Fruit fly (Drosophila melanogaster) whole organism, adult: ENCODE measurements around the gene Pop4.

Source experiments
- CG11617 ChIP-seq: fragments of 200-800 bp; sonication (Bioruptor generic); optimal IDR thresholded peaks from 2 replicates; lab custom pipeline; 2017; ENCODE audit warnings: mild to moderate bottlenecking, missing biosample characterization, missing genetic modification reagents, missing genetic modification characterization
- CG12768 ChIP-seq: fragments of 200-800 bp; sonication (Bioruptor generic); optimal IDR thresholded peaks from 2 replicates; lab custom pipeline; 2017; ENCODE audit warnings: missing biosample characterization, missing genetic modification characterization, mild to moderate bottlenecking, moderate library complexity, missing genetic modification reagents
- CG14711 ChIP-seq: fragments of 200-800 bp; sonication (Bioruptor generic); optimal IDR thresholded peaks from 2 replicates; lab custom pipeline; 2018; ENCODE audit warnings: missing biosample characterization, mild to moderate bottlenecking, missing genetic modification characterization, moderate library complexity
- CG1620 ChIP-seq: fragments of 200-800 bp; sonication (Bioruptor generic); optimal IDR thresholded peaks from 2 replicates; lab custom pipeline; 2016; ENCODE audit warnings: missing biosample characterization, missing genetic modification characterization
- CG33017 ChIP-seq: fragments of 200-800 bp; sonication (Bioruptor generic); optimal IDR thresholded peaks from 2 replicates; lab custom pipeline; 2018; ENCODE audit warnings: missing biosample characterization, mild to moderate bottlenecking, missing genetic modification characterization, moderate library complexity
- CG5204 ChIP-seq: fragments of 200-800 bp; sonication (Bioruptor generic); optimal IDR thresholded peaks from 2 replicates; lab custom pipeline; 2016; ENCODE audit warnings: missing biosample characterization, missing genetic modification characterization
- CG7045 ChIP-seq: fragments of 200-800 bp; sonication (Bioruptor generic); optimal IDR thresholded peaks from 2 replicates; lab custom pipeline; 2017; ENCODE audit warnings: missing biosample characterization, mild to moderate bottlenecking, missing genetic modification characterization
- CG7101 ChIP-seq: fragments of 200-800 bp; sonication (Bioruptor generic); optimal IDR thresholded peaks from 2 replicates; lab custom pipeline; 2018; ENCODE audit warnings: missing biosample characterization, mild to moderate bottlenecking, missing genetic modification characterization, moderate library complexity
- Clk ChIP-seq: fragments of 200-800 bp; sonication (Bioruptor generic); optimal IDR thresholded peaks from 2 replicates; lab custom pipeline; 2017; ENCODE audit warnings: missing biosample characterization, missing genetic modification characterization
- Crg-1 ChIP-seq: fragments of 200-800 bp; sonication (Bioruptor generic); optimal IDR thresholded peaks from 2 replicates; lab custom pipeline; 2016; ENCODE audit warnings: missing biosample characterization, missing genetic modification characterization
- Hr96 ChIP-seq: fragments of 200-800 bp; sonication (Bioruptor generic); optimal IDR thresholded peaks from 2 replicates; lab custom pipeline; 2016; ENCODE audit warnings: missing biosample characterization, missing genetic modification characterization
- Mnt ChIP-seq: fragments of 200-800 bp; sonication (Bioruptor generic); optimal IDR thresholded peaks from 2 replicates; lab custom pipeline; 2016; ENCODE audit warnings: missing biosample characterization, mild to moderate bottlenecking, missing genetic modification characterization
- bab1 ChIP-seq: fragments of 200-800 bp; sonication (Bioruptor generic); optimal IDR thresholded peaks from 3 replicates; lab custom pipeline; 2019; ENCODE audit warnings: missing biosample characterization, mild to moderate bottlenecking, missing genetic modification characterization, moderate library complexity
- cic ChIP-seq: fragments of 200-800 bp; sonication (Bioruptor generic); optimal IDR thresholded peaks from 2 replicates; lab custom pipeline; 2017; ENCODE audit warnings: missing biosample characterization, mild to moderate bottlenecking, missing genetic modification characterization, moderate library complexity
- cnc ChIP-seq, 2 experiments: fragments of >200 bp; optimal IDR thresholded peaks; 2 replicates each; lab custom pipeline; 2017
- kay ChIP-seq: fragments of 200-800 bp; sonication (Bioruptor generic); peaks from one replicate; lab custom pipeline; 2016; ENCODE audit warnings: missing biosample characterization, missing genetic modification characterization, borderline replicate concordance
- ovo ChIP-seq: fragments of 200-800 bp; sonication (Bioruptor generic); optimal IDR thresholded peaks from 2 replicates; lab custom pipeline; 2016; ENCODE audit warnings: missing biosample characterization, missing genetic modification characterization
- pad ChIP-seq: fragments of 200-800 bp; sonication (Bioruptor generic); optimal IDR thresholded peaks from 3 replicates; lab custom pipeline; 2017; ENCODE audit warnings: missing biosample characterization, missing genetic modification characterization, mild to moderate bottlenecking, moderate library complexity, missing genetic modification reagents
- tj ChIP-seq: fragments of 200-800 bp; sonication (Bioruptor generic); optimal IDR thresholded peaks from 3 replicates; lab custom pipeline; 2017; ENCODE audit warnings: missing biosample characterization, mild to moderate bottlenecking, missing genetic modification characterization, moderate library complexity
- toe ChIP-seq: fragments of 200-800 bp; sonication (Bioruptor generic); optimal IDR thresholded peaks from 2 replicates; lab custom pipeline; 2016; ENCODE audit warnings: missing biosample characterization, missing genetic modification characterization

Pop4 gene

DNA sequence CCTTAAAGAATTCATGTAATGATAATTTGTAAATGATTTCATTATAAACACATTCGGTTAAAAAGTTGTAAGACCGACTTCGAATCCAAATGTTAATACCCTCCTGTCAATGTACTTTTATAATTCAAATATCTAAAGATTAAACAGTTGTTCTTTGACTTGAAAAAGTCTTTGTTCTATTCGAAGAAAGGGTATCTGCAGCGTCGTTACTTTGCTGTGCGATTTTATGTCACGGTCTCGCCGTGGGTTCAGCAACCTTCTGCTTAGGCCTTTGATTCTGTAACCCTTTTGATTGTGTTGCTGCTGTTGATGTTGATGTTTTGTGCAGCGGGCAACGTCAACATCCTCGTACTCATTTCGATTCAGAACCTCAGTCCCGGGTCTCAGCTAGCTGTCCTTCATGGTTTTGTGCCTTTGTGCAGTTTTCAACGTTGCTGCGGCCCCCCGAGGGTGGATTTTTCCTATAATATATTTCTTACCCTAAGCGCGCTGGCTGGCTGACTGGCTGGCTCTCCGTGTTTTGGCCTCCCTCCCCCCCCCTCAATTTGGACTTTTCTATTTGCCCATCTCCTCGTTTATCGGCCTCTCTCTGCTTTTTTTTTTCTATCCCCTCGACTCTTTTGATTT lies 2.9 kb upstream of the Pop4 start:
- TF ChIP-seq CG5204 (no peak), cic (GFP tag; lab: Kevin White, UChicago) (no peak), cnc (optimal IDR thresholded peaks at IDR 0.05; lab: Kevin White, UChicago) (no peak), CG7045 (no peak), pad (GFP tag; lab: Kevin White, UChicago) (no peak), CG14711 (no peak), Hr96 (GFP tag; lab: Kevin White, UChicago) (no peak), Clk (GFP tag; lab: Kevin White, UChicago) (no peak), ovo (GFP tag; lab: Kevin White, UChicago) (no peak), kay (no peak), CG7101 (no peak), bab1 (GFP tag; lab: Kevin White, UChicago) (no peak), tj (GFP tag; lab: Kevin White, UChicago) (no peak), CG12768 (GFP tag; lab: Kevin White, UChicago) (no peak), CG11617 (no peak)

DNA sequence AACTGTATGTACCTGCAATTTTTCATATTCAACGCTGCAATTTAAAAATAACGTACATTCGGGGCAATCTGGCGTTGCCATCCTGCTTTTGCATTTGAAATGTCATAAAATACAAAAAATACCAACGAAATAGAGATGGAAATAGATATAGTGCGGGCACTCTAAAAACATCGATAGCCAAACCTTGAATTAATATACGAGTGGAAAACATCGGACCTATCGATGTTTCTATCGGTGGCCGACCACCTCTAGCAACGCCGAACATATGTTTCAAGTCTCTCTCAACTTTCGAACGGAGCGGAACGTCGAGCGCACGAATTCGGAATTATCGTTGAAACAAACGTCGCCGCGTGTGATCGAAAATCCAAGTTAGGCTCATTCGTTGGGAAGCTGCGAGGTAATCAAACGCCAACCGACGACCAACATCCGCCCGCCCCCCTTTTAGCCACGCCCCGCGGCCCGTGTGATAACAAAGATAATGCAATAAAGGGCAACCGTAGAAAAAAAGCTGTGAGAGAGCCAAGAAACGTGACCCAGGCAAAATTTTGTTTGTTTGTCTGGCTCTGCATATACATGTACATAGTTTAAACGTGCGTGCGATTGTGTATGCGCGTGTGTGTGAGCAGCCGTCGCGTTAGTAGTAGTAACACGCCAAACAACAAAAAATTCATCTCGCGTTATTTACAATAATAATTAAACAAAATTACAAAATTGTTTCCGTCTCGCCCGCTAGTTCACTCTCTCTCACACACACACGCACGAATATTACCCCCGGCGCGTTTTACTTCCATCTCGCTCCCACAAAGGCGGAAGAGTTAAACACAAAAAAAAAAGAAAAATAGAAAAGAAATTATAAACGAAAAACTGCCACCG lies 563 bp upstream of the Pop4 start, which contains the start of gene nmo:
Gene nmo, plus strand, starts transcription at position 270 of the 873 bp plus-strand sequence.
- peak; percentile 65 for TF ChIP-seq Mnt (GFP tag; lab: Kevin White, UChicago)
- TF ChIP-seq tj (GFP tag; lab: Kevin White, UChicago): peak; percentile 54
- TF ChIP-seq kay: no peak
- TF ChIP-seq CG14711: peak; percentile 15
- TF ChIP-seq CG33017 (tag; lab: Kevin White, UChicago): peak; percentile 37
- TF ChIP-seq cic (GFP tag; lab: Kevin White, UChicago): peak; percentile 69
- TF ChIP-seq pad (GFP tag; lab: Kevin White, UChicago): peak; percentile 9
- no peak for TF ChIP-seq CG11617
- TF ChIP-seq ovo (GFP tag; lab: Kevin White, UChicago): no peak
- peak; percentile 59 for TF ChIP-seq CG12768 (GFP tag; lab: Kevin White, UChicago)
- no peak for TF ChIP-seq CG7045
- no peak for TF ChIP-seq Crg-1 (GFP tag; lab: Kevin White, UChicago)
- TF ChIP-seq bab1 (GFP tag; lab: Kevin White, UChicago): peak; percentile 69
- no peak for TF ChIP-seq Hr96 (GFP tag; lab: Kevin White, UChicago)
- peak; percentile 55 for TF ChIP-seq toe (GFP tag; lab: Kevin White, UChicago)
- no peak for TF ChIP-seq CG1620
- no peak for TF ChIP-seq cnc (optimal IDR thresholded peaks at IDR 0.05; lab: Kevin White, UChicago)
- TF ChIP-seq Clk (GFP tag; lab: Kevin White, UChicago): no peak
- no peak for TF ChIP-seq CG5204
- no peak for TF ChIP-seq CG7101

- TF ChIP-seq cnc (optimal IDR thresholded peaks at IDR 0.05; lab: Kevin White, UChicago) (no peak), CG33017 (tag; lab: Kevin White, UChicago) (peak; percentile 81), Crg-1 (GFP tag; lab: Kevin White, UChicago) (peak; percentile 76), ovo (GFP tag; lab: Kevin White, UChicago) (peak; percentile 82), Clk (GFP tag; lab: Kevin White, UChicago) (peak; percentile 75), CG7045 (peak; percentile 79), CG1620 (peak; percentile 72), tj (GFP tag; lab: Kevin White, UChicago) (peak; percentile 66), CG11617 (peak; percentile 86), CG5204 (no peak), pad (GFP tag; lab: Kevin White, UChicago) (peak; percentile 78), kay (no peak), toe (GFP tag; lab: Kevin White, UChicago) (no peak), bab1 (GFP tag; lab: Kevin White, UChicago) (peak; percentile 85), CG14711 (peak; percentile 83), cic (GFP tag; lab: Kevin White, UChicago) (peak; percentile 37), Mnt (GFP tag; lab: Kevin White, UChicago) (peak; percentile 71), CG7101 (peak; percentile 90), Hr96 (GFP tag; lab: Kevin White, UChicago) (no peak), CG12768 (GFP tag; lab: Kevin White, UChicago) (peak; percentile 85)
Observed at dm6 chr3L:7976081-7976483, 2.4 kb downstream of the Pop4 start, which contains the start of the genes HP4 and CG8209. HP4 (minus strand) TSS chr3L:7976154. CG8209 (plus strand) TSS chr3L:7976406.

dm6 chr3L:7974671-7975281 lies 3.7 kb downstream of the Pop4 start, which contains the start of gene CG8042:
CG8042 (minus strand) TSS chr3L:7974991.
- TF ChIP-seq bab1 (GFP tag; lab: Kevin White, UChicago) (peak; percentile 25), tj (GFP tag; lab: Kevin White, UChicago) (no peak), cnc (optimal IDR thresholded peaks at IDR 0.05; lab: Kevin White, UChicago) (peak in 1 of 2 experiments; percentile 63)

- TF ChIP-seq CG33017 (tag; lab: Kevin White, UChicago) (no peak), tj (GFP tag; lab: Kevin White, UChicago) (peak; percentile 93), bab1 (GFP tag; lab: Kevin White, UChicago) (peak; percentile 60)
Observed at dm6 chr3L:7970442-7970841, 8.0 kb downstream of the Pop4 start, which contains the start of gene RNaseX25. RNaseX25 (plus strand) TSS chr3L:7970588.
